Fruit fly (Drosophila melanogaster): ENCODE measurements around the gene CG44195.
A peak's percentile ranks its signal among the peaks of the same experiment; 100 is the strongest.

CG44195 gene

DNA sequence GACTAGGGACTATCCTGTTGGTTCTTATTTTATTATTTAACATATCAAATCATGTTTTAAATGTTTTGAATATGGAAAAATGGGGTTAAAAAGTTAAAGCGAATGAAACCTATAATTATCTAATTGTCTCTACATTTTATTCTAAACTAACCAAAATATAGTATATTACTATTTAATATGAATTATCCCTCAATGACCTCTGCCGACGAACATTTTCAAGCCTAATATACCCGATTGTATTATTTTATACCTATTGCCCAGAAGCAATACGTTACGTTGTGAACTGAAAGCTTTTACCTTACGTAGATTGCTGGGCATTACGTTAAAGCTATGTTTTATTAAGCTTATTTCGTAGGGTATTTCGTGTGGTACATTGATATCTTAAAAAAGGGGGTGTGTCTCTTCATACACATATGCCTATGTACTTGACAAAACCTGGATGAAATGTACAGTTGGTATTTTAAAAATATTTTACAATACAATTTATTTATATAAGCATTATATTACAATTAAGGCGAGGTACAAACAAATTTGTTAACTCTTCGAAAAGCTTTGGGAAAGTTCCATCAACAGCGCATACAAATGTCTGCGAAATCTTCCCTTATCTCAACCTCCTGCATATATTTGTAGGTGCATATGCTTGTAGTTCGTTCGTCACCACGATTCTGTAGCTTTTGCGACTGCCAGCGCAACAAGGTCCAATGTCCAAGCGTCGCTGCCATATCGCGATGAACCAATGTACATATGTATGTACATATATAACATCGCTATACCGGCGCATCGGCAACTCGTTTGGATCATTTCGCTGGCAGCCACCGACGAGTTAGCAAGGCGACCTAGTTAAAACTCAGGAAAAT, 23.3 kb upstream of the CG44195 start, which contains the start of gene Mcad:
TSS of gene Mcad (plus strand) at position 790 of the 857 bp plus-strand sequence.
- TF ChIP-seq fru (optimal IDR thresholded peaks at IDR 0.05) = no peak
- TF ChIP-seq bbx (GFP tag; IDR thresholded peaks at IDR 0.05; ENCODE audit: partially characterized antibody) = no peak
- TF ChIP-seq kay (GFP tag; optimal IDR thresholded peaks at IDR 0.05) = peak; percentile 87
- TF ChIP-seq CG12236 (GFP tag; optimal IDR thresholded peaks at IDR 0.05) = no peak
- peak; percentile 36 for TF ChIP-seq CG4404 (GFP tag; IDR thresholded peaks at IDR 0.05)
- peak; percentile 92 for TF ChIP-seq tap (tag; optimal IDR thresholded peaks at IDR 0.05)
- TF ChIP-seq Trl (optimal IDR thresholded peaks at IDR 0.05) = no peak
- peak; percentile 19 for TF ChIP-seq Trl (GFP tag; optimal IDR thresholded peaks at IDR 0.05)
- TF ChIP-seq CG30020 (tag; optimal IDR thresholded peaks at IDR 0.05) = peak; percentile 49
- no peak for TF ChIP-seq pb (GFP tag; optimal IDR thresholded peaks at IDR 0.05)
- no peak for TF ChIP-seq nerfin-2 (GFP tag; IDR thresholded peaks at IDR 0.05; ENCODE audit: partially characterized antibody)
- TF ChIP-seq inv (GFP tag; IDR thresholded peaks at IDR 0.05; ENCODE audit: partially characterized antibody) = no peak
- TF ChIP-seq grau (tag; optimal IDR thresholded peaks at IDR 0.05) = peak; percentile 88
- TF ChIP-seq CTCF (GFP tag; optimal IDR thresholded peaks at IDR 0.05) = peak; percentile 32
- TF ChIP-seq nmo (GFP tag; optimal IDR thresholded peaks at IDR 0.05) = peak; percentile 92
- peak; percentile 78 for TF ChIP-seq emc (GFP tag; optimal IDR thresholded peaks at IDR 0.05)
- peak; percentile 87 for TF ChIP-seq Ravus (GFP tag; IDR thresholded peaks at IDR 0.05)
- no peak for TF ChIP-seq knrl (GFP tag; IDR thresholded peaks at IDR 0.05; ENCODE audit: partially characterized antibody)
- peak; percentile 51 for TF ChIP-seq cato (GFP tag; optimal IDR thresholded peaks at IDR 0.05; ENCODE audit: borderline replicate concordance)
- TF ChIP-seq CG32532 (GFP tag; IDR thresholded peaks at IDR 0.05) = peak; percentile 85
- no peak for TF ChIP-seq BEAF-32 (GFP tag; optimal IDR thresholded peaks at IDR 0.05)
- TF ChIP-seq wdn (GFP tag; IDR thresholded peaks at IDR 0.05) = peak; percentile 68
- no peak for TF ChIP-seq br (optimal IDR thresholded peaks at IDR 0.05)
- TF ChIP-seq Doc2 (GFP tag; IDR thresholded peaks at IDR 0.05) = peak; percentile 84
- peak; percentile 8 to 94 for TF ChIP-seq Hr51 (GFP tag; optimal IDR thresholded peaks at IDR 0.05)
- peak; percentile 79 for TF ChIP-seq CG4854 (GFP tag; optimal IDR thresholded peaks at IDR 0.05)
- peak; percentile 30 for TF ChIP-seq tx (GFP tag; optimal IDR thresholded peaks at IDR 0.05)
- peak; percentile 86 for TF ChIP-seq CG13624 (GFP tag; optimal IDR thresholded peaks at IDR 0.05)
- peak; percentile 48; the same call in 1 of the 3 replicates for TF ChIP-seq C15 (GFP tag; IDR thresholded peaks at IDR 0.05)
- peak; percentile 73 for TF ChIP-seq CG34376 (GFP tag; optimal IDR thresholded peaks at IDR 0.05)
- TF ChIP-seq Usf (GFP tag; optimal IDR thresholded peaks at IDR 0.05) = peak; percentile 54
- TF ChIP-seq pita (GFP tag; optimal IDR thresholded peaks at IDR 0.05) = no peak
- peak; percentile 55 for TF ChIP-seq Sry-β (GFP tag; optimal IDR thresholded peaks at IDR 0.05)
- peak; percentile 59 for TF ChIP-seq mam (GFP tag; optimal IDR thresholded peaks at IDR 0.05)
- TF ChIP-seq danr (GFP tag; IDR thresholded peaks at IDR 0.05) = peak; percentile 67
- TF ChIP-seq z (GFP tag; IDR thresholded peaks at IDR 0.05) = no peak
- peak; percentile 85 for TF ChIP-seq cas (GFP tag; IDR thresholded peaks at IDR 0.05)
- TF ChIP-seq aop (GFP tag; IDR thresholded peaks at IDR 0.05) = no peak
- TF ChIP-seq gfzf (GFP tag; optimal IDR thresholded peaks at IDR 0.05) = no peak
- no peak for TF ChIP-seq CG8944 (GFP tag; optimal IDR thresholded peaks at IDR 0.05)
- TF ChIP-seq ro (GFP tag; IDR thresholded peaks at IDR 0.05) = no peak
- peak; percentile 93 for TF ChIP-seq slou (GFP tag; optimal IDR thresholded peaks at IDR 0.05)
- TF ChIP-seq CG6254 (GFP tag; optimal IDR thresholded peaks at IDR 0.05) = peak; percentile 84
- TF ChIP-seq Bdp1 (GFP tag; optimal IDR thresholded peaks at IDR 0.05) = no peak
- TF ChIP-seq CG11504 (tag; optimal IDR thresholded peaks at IDR 0.05) = peak; percentile 97
- peak; percentile 96 for TF ChIP-seq fd96Cb (tag; optimal IDR thresholded peaks at IDR 0.05)
- peak; percentile 95 for TF ChIP-seq CG12104 (GFP tag; optimal IDR thresholded peaks at IDR 0.05)
- peak; percentile 18 for TF ChIP-seq wek (GFP tag; optimal IDR thresholded peaks at IDR 0.05)
- TF ChIP-seq D (optimal IDR thresholded peaks at IDR 0.05) = no peak
- peak; percentile 93 for TF ChIP-seq D (GFP tag; optimal IDR thresholded peaks at IDR 0.05)
- TF ChIP-seq CG10209 (GFP tag; optimal IDR thresholded peaks at IDR 0.05) = peak; percentile 88
